Fruit fly (Drosophila melanogaster): ENCODE measurements around the gene Blos4.

DNA sequence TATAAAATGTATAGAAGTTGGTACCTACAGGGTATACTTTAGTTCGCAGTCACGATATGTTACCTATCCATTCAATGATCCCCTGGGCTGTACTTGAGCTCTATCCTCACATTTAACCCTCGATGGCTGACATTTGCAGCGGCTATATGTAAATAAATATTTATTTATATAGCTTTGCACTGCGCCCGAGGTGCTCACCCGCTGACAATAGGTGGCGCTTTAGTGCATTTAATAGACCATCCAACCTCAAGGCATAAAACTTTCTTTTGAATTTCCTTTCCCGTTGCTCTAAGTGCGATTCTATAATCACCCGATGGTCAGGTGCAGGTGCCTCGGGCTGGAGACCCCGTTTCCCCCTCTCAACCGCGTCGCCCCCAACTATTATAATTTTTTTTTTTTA, 38.4 kb downstream of the Blos4 start:
- TF ChIP-seq CG14655 (GFP tag; optimal IDR thresholded peaks at IDR 0.05) (no peak), CG4496 (GFP tag; IDR thresholded peaks at IDR 0.05) (no peak)

Measured in whole organism, pupa.